Fruit fly (Drosophila melanogaster) whole organism, embryonic: Measurements from ENCODE around the gene CG7272.
A peak's percentile ranks its signal among the peaks of the same experiment; 100 is the strongest.

Source experiments
- B-H2 ChIP-seq: fragments of 200-800 bp; sonication (Bioruptor generic); optimal IDR thresholded peaks from 2 replicates; lab custom pipeline; 2018; ENCODE audit warnings: missing biosample characterization, mild to moderate bottlenecking, missing genetic modification characterization
- Blimp-1 ChIP-seq: fragments of 200-800 bp; sonication (Bioruptor generic); optimal IDR thresholded peaks from 3 replicates; lab custom pipeline; 2018; ENCODE audit warnings: missing biosample characterization, missing genetic modification characterization, mild to moderate bottlenecking, moderate library complexity, missing genetic modification reagents
- CG14441 ChIP-seq: fragments of 200-800 bp; sonication (Bioruptor generic); IDR thresholded peaks from 2 replicates; pipeline ENCODE4 v1.3.6; 2022; ENCODE audit warnings: missing biosample characterization, missing genetic modification characterization
- CG15269 ChIP-seq: fragments of 200-800 bp; sonication (Bioruptor generic); optimal IDR thresholded peaks from 2 replicates; lab custom pipeline; 2018; ENCODE audit warnings: missing biosample characterization, mild to moderate bottlenecking, missing genetic modification characterization, moderate library complexity
- CG15514 ChIP-seq: fragments of 200-800 bp; sonication (Bioruptor generic); optimal IDR thresholded peaks from 3 replicates; lab custom pipeline; 2017; ENCODE audit warnings: missing biosample characterization, missing genetic modification characterization, mild to moderate bottlenecking, moderate library complexity, missing genetic modification reagents
- CG17186 ChIP-seq: fragments of 200-800 bp; sonication (Bioruptor generic); optimal IDR thresholded peaks from 3 replicates; lab custom pipeline; 2017; ENCODE audit warnings: missing biosample characterization, missing genetic modification reagents, missing genetic modification characterization
- CG18262 ChIP-seq: fragments of 200-800 bp; optimal IDR thresholded peaks from 3 replicates; lab custom pipeline; 2019; ENCODE audit warnings: missing biosample characterization, mild to moderate bottlenecking, missing genetic modification characterization, moderate library complexity
- CG18599 ChIP-seq: fragments of 200-800 bp; sonication (Bioruptor generic); optimal IDR thresholded peaks from 3 replicates; lab custom pipeline; 2017; ENCODE audit warnings: missing biosample characterization, missing genetic modification characterization, mild to moderate bottlenecking, moderate library complexity, missing genetic modification reagents
- CG2712 ChIP-seq: fragments of 200-800 bp; optimal IDR thresholded peaks from 3 replicates; lab custom pipeline; 2019; ENCODE audit warnings: missing biosample characterization, mild to moderate bottlenecking, missing genetic modification characterization, moderate library complexity
- CG30020 ChIP-seq: fragments of 200-800 bp; optimal IDR thresholded peaks from 2 replicates; lab custom pipeline; 2019; ENCODE audit warnings: missing biosample characterization, mild to moderate bottlenecking, missing genetic modification characterization, moderate library complexity
- CG34422 ChIP-seq: fragments of 200-800 bp; sonication (Bioruptor generic); IDR thresholded peaks from 3 replicates; pipeline ENCODE4 v1.3.6; 2022; ENCODE audit warnings: missing biosample characterization, missing genetic modification characterization
- CG3726 ChIP-seq: fragments of 200-800 bp; sonication (Bioruptor generic); IDR thresholded peaks from 3 replicates; pipeline ENCODE4, ENCODE4 v1.3.6; 2022; ENCODE audit warnings: missing biosample characterization, missing genetic modification characterization
- CG6254 ChIP-seq: fragments of 200-800 bp; sonication (Bioruptor generic); optimal IDR thresholded peaks from 3 replicates; lab custom pipeline; 2017; ENCODE audit warnings: mild to moderate bottlenecking, missing biosample characterization, missing genetic modification reagents, missing genetic modification characterization
- CG7928 ChIP-seq: fragments of 200-800 bp; sonication (Bioruptor generic); optimal IDR thresholded peaks from 2 replicates; lab custom pipeline; 2017; ENCODE audit warnings: missing biosample characterization, mild to moderate bottlenecking, missing genetic modification characterization
- CG8765 ChIP-seq: fragments of 200-800 bp; sonication (Bioruptor generic); IDR thresholded peaks from 2 replicates; pipeline ENCODE4 v1.3.6; 2022; ENCODE audit warnings: missing biosample characterization, missing genetic modification characterization
- CG9932 ChIP-seq: fragments of 200-800 bp; sonication (Bioruptor generic); IDR thresholded peaks from 2 replicates; pipeline ENCODE4 v1.3.6; 2022; ENCODE audit warnings: missing biosample characterization, missing genetic modification characterization
- D19A ChIP-seq: fragments of 200-800 bp; optimal IDR thresholded peaks from 3 replicates; lab custom pipeline; 2019; ENCODE audit warnings: missing biosample characterization, mild to moderate bottlenecking, missing genetic modification characterization, moderate library complexity
- D19B ChIP-seq: fragments of 200-800 bp; sonication (Bioruptor generic); optimal IDR thresholded peaks from 2 replicates; lab custom pipeline; 2017; ENCODE audit warnings: missing biosample characterization, mild to moderate bottlenecking, missing genetic modification characterization
- GATAe ChIP-seq: fragments of 200-800 bp; sonication (Bioruptor generic); conservative IDR thresholded peaks from 2 replicates; pipeline ENCODE4 v1.3.6; 2022; ENCODE audit warnings: missing biosample characterization, missing genetic modification characterization
- Gsc ChIP-seq: fragments of 200-800 bp; sonication (Bioruptor generic); IDR thresholded peaks from 2 replicates; pipeline ENCODE4 v1.3.6; 2022; ENCODE audit warnings: missing biosample characterization, missing genetic modification characterization
- Med ChIP-seq: fragments of 200-800 bp; sonication (Bioruptor generic); peaks from one replicate; lab custom pipeline; 2016; ENCODE audit warnings: missing biosample characterization, missing genetic modification characterization, mild to moderate bottlenecking, inconsistent platforms, moderate library complexity
- Oaz ChIP-seq: fragments of 200-800 bp; sonication (Bioruptor generic); IDR thresholded peaks from 2 replicates; pipeline ENCODE4 v1.3.6; 2022; ENCODE audit warnings: missing biosample characterization, missing genetic modification characterization
- Pdp1 ChIP-seq, 2 experiments: fragments of 200-800 bp; sonication (Bioruptor generic); optimal IDR thresholded peaks; 3 replicates each; lab custom pipeline; 2016; ENCODE audit warnings: missing biosample characterization in 2 of 2, missing genetic modification characterization in 2 of 2, mild to moderate bottlenecking in 1 of 2, moderate library complexity in 1 of 2
- Sox102F ChIP-seq: fragments of 200-800 bp; sonication (Bioruptor generic); optimal IDR thresholded peaks from 2 replicates; lab custom pipeline; 2018; ENCODE audit warnings: missing biosample characterization, mild to moderate bottlenecking, missing genetic modification characterization, moderate library complexity
- br ChIP-seq: fragments of >200 bp; optimal IDR thresholded peaks from 2 replicates; lab custom pipeline; 2017
- chinmo ChIP-seq: fragments of 200-800 bp; sonication (Bioruptor generic); IDR thresholded peaks from 4 replicates; pipeline ENCODE4 v1.3.6; 2022; ENCODE audit warnings: missing biosample characterization, missing genetic modification characterization; ENCODE audit not compliant: partially characterized antibody
- da ChIP-seq: fragments of 200-800 bp; sonication (Bioruptor generic); optimal IDR thresholded peaks from 2 replicates; lab custom pipeline; 2016; ENCODE audit warnings: missing biosample characterization, missing genetic modification characterization
- dm ChIP-seq: fragments of 200-800 bp; sonication (Bioruptor generic); optimal IDR thresholded peaks from 3 replicates; lab custom pipeline; 2016; ENCODE audit warnings: missing biosample characterization, missing genetic modification characterization
- dmrt99B ChIP-seq: fragments of 200-800 bp; sonication (Bioruptor generic); optimal IDR thresholded peaks from 2 replicates; lab custom pipeline; 2018; ENCODE audit warnings: missing biosample characterization, mild to moderate bottlenecking, missing genetic modification characterization, moderate library complexity
- exex ChIP-seq: fragments of 200-800 bp; sonication (Bioruptor generic); optimal IDR thresholded peaks from 4 replicates; lab custom pipeline; 2018; ENCODE audit warnings: missing biosample characterization, mild to moderate bottlenecking, missing genetic modification characterization, moderate library complexity
- fu2 ChIP-seq: fragments of 200-800 bp; sonication (Bioruptor generic); optimal IDR thresholded peaks from 2 replicates; lab custom pipeline; 2016; ENCODE audit warnings: missing biosample characterization, missing genetic modification characterization
- gem ChIP-seq: fragments of 200-800 bp; sonication (Bioruptor generic); optimal IDR thresholded peaks from 2 replicates; lab custom pipeline; 2019; ENCODE audit warnings: missing biosample characterization, mild to moderate bottlenecking, missing genetic modification characterization, moderate library complexity
- gt ChIP-seq: fragments of 200-800 bp; sonication (Bioruptor generic); IDR thresholded peaks from 2 replicates; pipeline ENCODE4 v1.3.6; 2022; ENCODE audit warnings: missing biosample characterization, missing genetic modification characterization
- jigr1 ChIP-seq: fragments of 200-800 bp; sonication (Bioruptor generic); IDR thresholded peaks from 3 replicates; pipeline ENCODE4 v1.3.6; 2022; ENCODE audit warnings: missing biosample characterization, missing genetic modification characterization
- lab ChIP-seq: fragments of 200-800 bp; sonication (Bioruptor generic); optimal IDR thresholded peaks from 3 replicates; lab custom pipeline; 2017; ENCODE audit warnings: missing biosample characterization, missing genetic modification characterization, mild to moderate bottlenecking, moderate library complexity, missing genetic modification reagents
- luna ChIP-seq: fragments of 200-800 bp; sonication (Bioruptor generic); optimal IDR thresholded peaks from 2 replicates; lab custom pipeline; 2016; ENCODE audit warnings: missing biosample characterization, missing genetic modification characterization
- row ChIP-seq: fragments of 200-800 bp; sonication (Bioruptor generic); IDR thresholded peaks from 3 replicates; pipeline ENCODE4 v1.3.6; 2022; ENCODE audit warnings: missing biosample characterization, missing genetic modification characterization
- sens ChIP-seq: fragments of 200-800 bp; sonication (Bioruptor generic); peaks from one replicate; lab custom pipeline; 2016; ENCODE audit warnings: missing biosample characterization, missing genetic modification characterization
- sim ChIP-seq: fragments of 200-800 bp; sonication (Bioruptor generic); IDR thresholded peaks from 2 replicates; pipeline ENCODE4 v1.3.6; 2022; ENCODE audit warnings: missing biosample characterization, missing genetic modification characterization
- so ChIP-seq: fragments of 200-800 bp; sonication (Bioruptor generic); IDR thresholded peaks from 3 replicates; pipeline ENCODE4 v1.3.6; 2022; ENCODE audit warnings: missing biosample characterization, missing genetic modification characterization
- sqz ChIP-seq: fragments of 200-800 bp; sonication (Bioruptor generic); optimal IDR thresholded peaks from 3 replicates; lab custom pipeline; 2018; ENCODE audit warnings: missing biosample characterization, mild to moderate bottlenecking, missing genetic modification characterization
- sug ChIP-seq: fragments of 200-800 bp; optimal IDR thresholded peaks from 2 replicates; lab custom pipeline; 2019; ENCODE audit warnings: missing biosample characterization, mild to moderate bottlenecking, missing genetic modification characterization, moderate library complexity
- unc-4 ChIP-seq: fragments of 200-800 bp; sonication (Bioruptor generic); IDR thresholded peaks from 2 replicates; pipeline ENCODE4 v1.3.6; 2022; ENCODE audit warnings: missing biosample characterization, missing genetic modification characterization; ENCODE audit not compliant: partially characterized antibody
- vfl ChIP-seq: fragments of 200-800 bp; sonication (Bioruptor generic); optimal IDR thresholded peaks from 2 replicates; lab custom pipeline; 2016; ENCODE audit warnings: missing biosample characterization, missing genetic modification characterization
- wek ChIP-seq: fragments of 200-800 bp; sonication (Bioruptor generic); optimal IDR thresholded peaks from 3 replicates; lab custom pipeline; 2018; ENCODE audit warnings: missing biosample characterization, mild to moderate bottlenecking, missing genetic modification characterization, moderate library complexity
- wor ChIP-seq: fragments of 200-800 bp; sonication (Bioruptor generic); IDR thresholded peaks from 2 replicates; pipeline ENCODE4 v1.3.6; 2022; ENCODE audit warnings: missing biosample characterization, missing genetic modification characterization

The CG7272 gene

dm6 chr3L:15537916-15538581, 37.3 kb downstream of the CG7272 start (continued):
- TF ChIP-seq unc-4 (GFP tag; lab: Robert Waterston, UW), result no peak
- peak; percentile 42 for TF ChIP-seq Med (GFP tag; lab: Kevin White, UChicago)
- TF ChIP-seq luna (GFP tag; lab: Kevin White, UChicago), result no peak
- TF ChIP-seq sim (GFP tag; lab: Robert Waterston, UW), result no peak
- no peak for TF ChIP-seq gt (GFP tag; lab: Robert Waterston, UW)
- no peak for TF ChIP-seq CG8765 (GFP tag; lab: Robert Waterston, UW)
- peak; percentile 58 for TF ChIP-seq D19A (tag; lab: Kevin White, UChicago)
- TF ChIP-seq CG7928, result no peak
- no peak for TF ChIP-seq so (GFP tag; lab: Robert Waterston, UW)
- TF ChIP-seq jigr1 (GFP tag; lab: Robert Waterston, UW), result no peak
- peak; percentile 60 for TF ChIP-seq CG6254 (GFP tag; lab: Kevin White, UChicago)
- no peak for TF ChIP-seq wek (GFP tag; lab: Kevin White, UChicago)
- no peak for TF ChIP-seq vfl
- TF ChIP-seq da, result no peak
- TF ChIP-seq B-H2, result no peak

DNA sequence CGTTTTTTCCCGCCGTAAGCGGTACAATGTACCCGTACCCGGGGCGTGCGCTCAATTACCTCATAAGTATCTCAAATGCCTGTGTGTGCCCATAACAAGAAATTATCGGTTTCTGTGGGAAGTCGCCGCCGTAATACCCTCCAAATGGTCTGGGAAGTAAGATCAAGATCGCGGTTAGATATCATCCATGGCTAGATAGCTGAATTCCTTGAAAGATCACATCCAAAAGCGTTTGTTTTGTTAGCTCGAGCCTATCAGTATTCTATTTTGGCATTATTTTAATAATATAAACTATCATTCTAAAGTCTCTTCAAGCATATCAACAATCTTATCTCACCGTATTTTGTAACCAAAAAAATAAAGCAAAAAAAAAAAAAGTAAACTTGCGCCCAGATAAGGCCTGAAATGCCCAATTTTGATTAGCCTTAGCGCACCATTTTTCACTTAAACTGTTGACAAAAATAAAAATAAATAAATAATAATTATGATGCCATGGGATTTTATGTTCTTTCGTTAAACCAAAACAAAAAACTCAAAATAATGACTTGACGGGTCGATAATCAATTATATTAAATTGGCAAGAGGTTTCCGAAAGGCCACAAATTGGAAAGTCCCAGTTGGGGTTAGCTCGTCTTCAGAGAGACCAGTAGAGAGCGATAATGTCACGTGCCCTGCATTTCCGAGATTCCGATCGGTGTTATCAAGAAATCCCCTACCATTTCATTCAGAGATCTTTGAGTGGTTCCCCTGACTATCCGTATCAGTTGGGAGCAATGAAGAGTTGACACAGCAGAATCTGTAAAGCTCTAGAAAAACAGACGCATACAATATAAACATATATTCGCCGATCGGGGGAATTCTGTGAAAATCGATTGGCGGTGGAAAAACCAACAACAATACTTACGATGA, 38.1 kb downstream of the CG7272 start:
- TF ChIP-seq CG3726 (GFP tag; lab: Robert Waterston, UW) (no peak), Sox102F (GFP tag; lab: Kevin White, UChicago) (peak; percentile 35), sug (tag; lab: Kevin White, UChicago) (peak; percentile 35), lab (peak; percentile 2), CG2712 (tag; lab: Kevin White, UChicago) (peak; percentile 6), D19B (GFP tag; lab: Kevin White, UChicago) (peak; percentile 61), sens (GFP tag; lab: Kevin White, UChicago) (peak; percentile 45), Gsc (GFP tag; lab: Robert Waterston, UW) (no peak), CG17186 (GFP tag; lab: Kevin White, UChicago) (no peak), dm (GFP tag; lab: Kevin White, UChicago) (no peak), chinmo (GFP tag; lab: Robert Waterston, UW) (0 out of 4 replicates have a peak, but pooled peaks have one; percentile 20), D19A (tag; lab: Kevin White, UChicago) (peak; percentile 72), fu2 (GFP tag; lab: Kevin White, UChicago) (no peak), dmrt99B (tag; lab: Kevin White, UChicago) (peak; percentile 1), Oaz (GFP tag; lab: Robert Waterston, UW) (no peak), CG14441 (0 out of 2 replicates have a peak, but pooled peaks have one; percentile 38), CG18599 (peak; percentile 12), Med (GFP tag; lab: Kevin White, UChicago) (peak; percentile 21), GATAe (GFP tag; lab: Robert Waterston, UW) (peak; percentile 63; the same call in 1 of the 2 replicates), br (lab: Kevin White, UChicago) (no peak), CG15514 (GFP tag; lab: Kevin White, UChicago) (no peak), CG15269 (tag; lab: Kevin White, UChicago) (no peak), wor (GFP tag; lab: Robert Waterston, UW) (no peak), Pdp1 (GFP tag; optimal IDR thresholded peaks at IDR 0.05; lab: Kevin White, UChicago) (peak in 1 of 2 experiments; percentile 35), sqz (peak; percentile 77), CG18262 (tag; lab: Kevin White, UChicago) (peak; percentile 18), exex (tag; lab: Kevin White, UChicago) (peak; percentile 88), CG30020 (tag; lab: Kevin White, UChicago) (no peak), CG9932 (GFP tag; lab: Robert Waterston, UW) (no peak), row (GFP tag; lab: Robert Waterston, UW) (peak; percentile 44; the same call in 2 of the 3 replicates), Blimp-1 (GFP tag; lab: Kevin White, UChicago) (peak; percentile 1), gem (tag; lab: Kevin White, UChicago) (peak; percentile 22), CG34422 (GFP tag; lab: Robert Waterston, UW) (peak; percentile 39; the same call in 1 of the 3 replicates), jigr1 (GFP tag; lab: Robert Waterston, UW) (no peak)
